Fruit fly (Drosophila melanogaster): ENCODE measurements around the gene elav.

elav gene

DNA sequence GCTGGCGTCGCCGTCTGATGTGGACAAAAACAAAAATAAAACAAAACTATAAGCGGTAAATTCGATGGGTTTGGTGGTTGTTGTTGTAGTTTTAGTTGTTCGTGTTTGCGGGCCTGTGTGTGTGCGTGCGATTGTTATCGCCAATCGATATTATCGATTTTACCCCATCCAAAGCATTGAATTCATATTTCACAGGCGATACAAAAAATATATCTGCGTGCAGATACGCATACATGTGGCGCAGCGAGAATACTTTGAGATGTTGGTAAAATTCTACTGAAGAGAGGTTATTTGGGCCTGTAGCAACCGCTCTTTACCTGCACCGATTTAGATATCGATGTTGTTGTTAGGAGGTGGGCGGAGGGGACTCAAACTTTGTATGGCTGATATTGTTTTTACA is 1.3 kb downstream of the elav start:
- TF ChIP-seq CG7786 (GFP tag; optimal IDR thresholded peaks at IDR 0.05): no peak
- TF ChIP-seq grn (GFP tag; optimal IDR thresholded peaks at IDR 0.05): peak; percentile 44
- no peak for TF ChIP-seq gsb (GFP tag; IDR thresholded peaks at IDR 0.05)
- TF ChIP-seq CG4360 (GFP tag; IDR thresholded peaks at IDR 0.05): peak; percentile 88
- peak; percentile 38; the same call in 1 of the 2 replicates for TF ChIP-seq bbx (GFP tag; IDR thresholded peaks at IDR 0.05; ENCODE audit: partially characterized antibody)
- TF ChIP-seq hkb (optimal IDR thresholded peaks at IDR 0.05): no peak
- no peak for TF ChIP-seq hkb (GFP tag; IDR thresholded peaks at IDR 0.05)
- no peak for TF ChIP-seq CG8388 (GFP tag; optimal IDR thresholded peaks at IDR 0.05)
- no peak for TF ChIP-seq ash1 (GFP tag; optimal IDR thresholded peaks at IDR 0.05)
- peak; percentile 26; the same call in 1 of the 3 replicates for TF ChIP-seq knrl (GFP tag; IDR thresholded peaks at IDR 0.05; ENCODE audit: partially characterized antibody)
- TF ChIP-seq Med (GFP tag): peak; percentile 61
- no peak for TF ChIP-seq CG4707 (GFP tag; optimal IDR thresholded peaks at IDR 0.05)
- TF ChIP-seq Dip3 (GFP tag; optimal IDR thresholded peaks at IDR 0.05): no peak
- no peak for TF ChIP-seq GATAe (GFP tag; conservative IDR thresholded peaks at IDR 0.05)
- TF ChIP-seq BtbVII (GFP tag; optimal IDR thresholded peaks at IDR 0.05): peak; percentile 13
- peak in 1 of 2 experiments; percentile 78 for TF ChIP-seq eve (GFP tag; optimal IDR thresholded peaks at IDR 0.05)
- TF ChIP-seq Oli (tag; optimal IDR thresholded peaks at IDR 0.05): no peak
- TF ChIP-seq CG15269 (tag; optimal IDR thresholded peaks at IDR 0.05): no peak
- TF ChIP-seq CG14860 (GFP tag; IDR thresholded peaks at IDR 0.05; ENCODE audit: partially characterized antibody): 0 out of 3 replicates have a peak, but pooled peaks have one; percentile 41
- TF ChIP-seq sisA (GFP tag; IDR thresholded peaks at IDR 0.05): no peak
- TF ChIP-seq onecut (GFP tag; IDR thresholded peaks at IDR 0.05): peak; percentile 97
- TF ChIP-seq CG10267 (tag; optimal IDR thresholded peaks at IDR 0.05): no peak
- TF ChIP-seq Dip2 (GFP tag; IDR thresholded peaks at IDR 0.05): no peak
- TF ChIP-seq CG2202 (tag; optimal IDR thresholded peaks at IDR 0.05): no peak
- TF ChIP-seq CG2129 (GFP tag; IDR thresholded peaks at IDR 0.05; ENCODE audit: partially characterized antibody): peak; percentile 28; the same call in 1 of the 2 replicates
- TF ChIP-seq vfl (GFP tag; optimal IDR thresholded peaks at IDR 0.05): no peak
- TF ChIP-seq Deaf1 (tag; optimal IDR thresholded peaks at IDR 0.05): peak; percentile 14
- no peak for TF ChIP-seq TFAM (GFP tag; optimal IDR thresholded peaks at IDR 0.05)
- TF ChIP-seq Poxn (GFP tag; IDR thresholded peaks at IDR 0.05): no peak
- no peak for TF ChIP-seq E2f2 (GFP tag; IDR thresholded peaks at IDR 0.05)
- no peak for TF ChIP-seq Chrac-16 (GFP tag; optimal IDR thresholded peaks at IDR 0.05)
- no peak for TF ChIP-seq CG6813 (GFP tag; optimal IDR thresholded peaks at IDR 0.05)
- no peak for TF ChIP-seq CG31388 (GFP tag; optimal IDR thresholded peaks at IDR 0.05)
- no peak for TF ChIP-seq wek (GFP tag; optimal IDR thresholded peaks at IDR 0.05)
- peak; percentile 52 for TF ChIP-seq Scr (GFP tag; IDR thresholded peaks at IDR 0.05; ENCODE audit: partially characterized antibody)
- TF ChIP-seq zf30C (GFP tag; optimal IDR thresholded peaks at IDR 0.05): no peak
- no peak for TF ChIP-seq dpn (GFP tag; optimal IDR thresholded peaks at IDR 0.05)
- TF ChIP-seq CG13894 (tag; optimal IDR thresholded peaks at IDR 0.05): peak; percentile 2
- no peak for TF ChIP-seq esg (GFP tag; conservative IDR thresholded peaks at IDR 0.05)
- peak; percentile 47; the same call in 2 of the 3 replicates for TF ChIP-seq CG16813 (GFP tag; IDR thresholded peaks at IDR 0.05; ENCODE audit: partially characterized antibody)
- TF ChIP-seq Blimp-1 (GFP tag; optimal IDR thresholded peaks at IDR 0.05): no peak
- TF ChIP-seq tna (GFP tag; IDR thresholded peaks at IDR 0.05; ENCODE audit: partially characterized antibody): peak; percentile 36; the same call in 1 of the 2 replicates
- TF ChIP-seq CG17385 (GFP tag; optimal IDR thresholded peaks at IDR 0.05): peak; percentile 18
- no peak for TF ChIP-seq repo (GFP tag; optimal IDR thresholded peaks at IDR 0.05)
- peak; percentile 54 for TF ChIP-seq BEAF-32 (GFP tag; optimal IDR thresholded peaks at IDR 0.05)
- no peak for TF ChIP-seq her (GFP tag; optimal IDR thresholded peaks at IDR 0.05)
- TF ChIP-seq sc (optimal IDR thresholded peaks at IDR 0.05): no peak
- no peak for TF ChIP-seq sc (GFP tag; optimal IDR thresholded peaks at IDR 0.05)
- no peak for TF ChIP-seq CG1647 (GFP tag; optimal IDR thresholded peaks at IDR 0.05)
- TF ChIP-seq CG6254 (GFP tag; optimal IDR thresholded peaks at IDR 0.05): peak; percentile 9

Measured in whole organism, embryonic.